Fruit fly (Drosophila melanogaster): ENCODE data around the gene CG42876.

Gene CG42876

dm6 chr2L:15812041-15812440 lies at the start of gene CG42876:
CG42876 (minus strand) TSS chr2L:15812141.
- TF ChIP-seq CG17801 (GFP tag; optimal IDR thresholded peaks at IDR 0.05; ENCODE audit: partially characterized antibody): no peak

- no peak for TF ChIP-seq CG17801 (GFP tag; optimal IDR thresholded peaks at IDR 0.05; ENCODE audit: partially characterized antibody)
These were observed 41.9 kb upstream of the CG42876 start, which contains the start of gene Tektin-A for dm6 chr2L:15853826-15854225. Tektin-A (plus strand) TSS chr2L:15854126.

dm6 chr2L:15852292-15852691 lies 40.4 kb upstream of the CG42876 start, which contains the start of gene CG13243:
CG13243 (plus strand) TSS chr2L:15852592.
- no peak for TF ChIP-seq CG17801 (GFP tag; optimal IDR thresholded peaks at IDR 0.05; ENCODE audit: partially characterized antibody)

dm6 chr2L:15846600-15846999 lies 34.7 kb upstream of the CG42876 start:
- TF ChIP-seq CG17801 (GFP tag; optimal IDR thresholded peaks at IDR 0.05; ENCODE audit: partially characterized antibody): no peak

dm6 chr2L:15835558-15835957 lies 23.6 kb upstream of the CG42876 start, which contains the start of gene CG18518:
CG18518 (minus strand) TSS chr2L:15835658.
- TF ChIP-seq CG17801 (GFP tag; optimal IDR thresholded peaks at IDR 0.05; ENCODE audit: partially characterized antibody): no peak

dm6 chr2L:15796300-15796699 lies 15.6 kb downstream of the CG42876 start:
- TF ChIP-seq CG17801 (GFP tag; optimal IDR thresholded peaks at IDR 0.05; ENCODE audit: partially characterized antibody): no peak

dm6 chr2L:15783785-15784184 lies 28.2 kb downstream of the CG42876 start, which contains the start of gene t-Grip91:
t-Grip91 (plus strand) TSS chr2L:15784085.
- no peak for TF ChIP-seq CG17801 (GFP tag; optimal IDR thresholded peaks at IDR 0.05; ENCODE audit: partially characterized antibody)

dm6 chr2L:15782996-15783395 lies 28.9 kb downstream of the CG42876 start:
- no peak for TF ChIP-seq CG17801 (GFP tag; optimal IDR thresholded peaks at IDR 0.05; ENCODE audit: partially characterized antibody)

- TF ChIP-seq CG17801 (GFP tag; optimal IDR thresholded peaks at IDR 0.05; ENCODE audit: partially characterized antibody): no peak
These were observed 35.2 kb downstream of the CG42876 start, which contains the start of gene CG43760 for dm6 chr2L:15776752-15777151. CG43760 (minus strand) TSS chr2L:15776852.

- no peak for TF ChIP-seq CG17801 (GFP tag; optimal IDR thresholded peaks at IDR 0.05; ENCODE audit: partially characterized antibody)
These were observed 38.9 kb downstream of the CG42876 start, which contains the start of gene CG31826 for dm6 chr2L:15773013-15773412. CG31826 (minus strand) TSS chr2L:15773113.

dm6 chr2L:15770978-15771377 lies 41.0 kb downstream of the CG42876 start, which contains the start of gene Ku80:
Ku80 (minus strand) TSS chr2L:15771159.
- TF ChIP-seq CG17801 (GFP tag; optimal IDR thresholded peaks at IDR 0.05; ENCODE audit: partially characterized antibody): no peak

- no peak for TF ChIP-seq CG17801 (GFP tag; optimal IDR thresholded peaks at IDR 0.05; ENCODE audit: partially characterized antibody)
These were observed 43.8 kb downstream of the CG42876 start, which contains the start of gene wek for dm6 chr2L:15768097-15768496. wek (minus strand) TSS chr2L:15768349.

- TF ChIP-seq CG17801 (GFP tag; optimal IDR thresholded peaks at IDR 0.05; ENCODE audit: partially characterized antibody): no peak
These were observed 47.9 kb downstream of the CG42876 start, which contains the start of gene CG3793 for dm6 chr2L:15764029-15764428. CG3793 (plus strand) TSS chr2L:15764220.

dm6 chr2L:15763401-15763800 lies 48.5 kb downstream of the CG42876 start:
- TF ChIP-seq CG17801 (GFP tag; optimal IDR thresholded peaks at IDR 0.05; ENCODE audit: partially characterized antibody): no peak

- peak; percentile 29 for TF ChIP-seq CG17801 (GFP tag; optimal IDR thresholded peaks at IDR 0.05; ENCODE audit: partially characterized antibody)
These were observed 49.5 kb downstream of the CG42876 start, which contains the start of gene Gli for dm6 chr2L:15762466-15762865. Gli (minus strand) TSS chr2L:15762758.

Data from ovary, adult (tissue).